Fruit fly (Drosophila melanogaster) whole organism, embryonic: ENCODE measurements around the gene Nct.

ENCODE experiments used
- Adf1 ChIP-seq: fragments of 200-800 bp; sonication (Bioruptor generic); IDR thresholded peaks from 2 replicates; pipeline ENCODE4 v1.3.6; 2022; ENCODE audit warnings: missing biosample characterization, missing genetic modification characterization
- BEAF-32 ChIP-seq: fragments of 200-800 bp; sonication (Bioruptor generic); optimal IDR thresholded peaks from 3 replicates; lab custom pipeline; 2017; ENCODE audit warnings: missing biosample characterization, missing genetic modification characterization, mild to moderate bottlenecking, moderate library complexity, missing genetic modification reagents
- CG10543 ChIP-seq: fragments of 200-800 bp; sonication (Bioruptor generic); optimal IDR thresholded peaks from 3 replicates; lab custom pipeline; 2017; ENCODE audit warnings: missing biosample characterization, mild to moderate bottlenecking, missing genetic modification characterization, moderate library complexity
- CG10565 ChIP-seq: fragments of 200-800 bp; sonication (Bioruptor generic); optimal IDR thresholded peaks from 3 replicates; lab custom pipeline; 2016; ENCODE audit warnings: missing biosample characterization, mild to moderate bottlenecking, missing genetic modification characterization
- CG11085 ChIP-seq: fragments of 200-800 bp; sonication (Bioruptor generic); IDR thresholded peaks from 2 replicates; pipeline ENCODE4 v1.3.6; 2022; ENCODE audit warnings: missing biosample characterization, missing genetic modification characterization
- CG11504 ChIP-seq: fragments of 200-800 bp; sonication (Bioruptor generic); optimal IDR thresholded peaks from 3 replicates; lab custom pipeline; 2019; ENCODE audit warnings: missing biosample characterization, mild to moderate bottlenecking, missing genetic modification characterization, moderate library complexity
- CG12391 ChIP-seq: fragments of 200-800 bp; sonication (Bioruptor generic); optimal IDR thresholded peaks from 3 replicates; lab custom pipeline; 2018; ENCODE audit warnings: missing biosample characterization, mild to moderate bottlenecking, missing genetic modification characterization, moderate library complexity
- CG13624 ChIP-seq: fragments of 200-800 bp; sonication (Bioruptor generic); optimal IDR thresholded peaks from 2 replicates; lab custom pipeline; 2016; ENCODE audit warnings: missing biosample characterization, missing genetic modification characterization
- CG15269 ChIP-seq: fragments of 200-800 bp; sonication (Bioruptor generic); optimal IDR thresholded peaks from 2 replicates; lab custom pipeline; 2018; ENCODE audit warnings: missing biosample characterization, mild to moderate bottlenecking, missing genetic modification characterization, moderate library complexity
- CG1603 ChIP-seq: fragments of 200-800 bp; sonication (Bioruptor generic); optimal IDR thresholded peaks from 2 replicates; lab custom pipeline; 2019; ENCODE audit warnings: missing biosample characterization, mild to moderate bottlenecking, missing genetic modification characterization, moderate library complexity
- CG17328 ChIP-seq: fragments of 200-800 bp; sonication (Bioruptor generic); IDR thresholded peaks from 2 replicates; pipeline ENCODE4 v1.3.6; 2022; ENCODE audit warnings: missing biosample characterization, missing genetic modification characterization
- CG17385 ChIP-seq: fragments of 200-800 bp; sonication (Bioruptor generic); optimal IDR thresholded peaks from 3 replicates; lab custom pipeline; 2018; ENCODE audit warnings: missing biosample characterization, mild to moderate bottlenecking, missing genetic modification characterization
- CG18476 ChIP-seq: fragments of 200-800 bp; sonication (Bioruptor generic); optimal IDR thresholded peaks from 2 replicates; lab custom pipeline; 2016; ENCODE audit warnings: missing biosample characterization, mild to moderate bottlenecking, missing genetic modification characterization
- CG2678 ChIP-seq: fragments of 200-800 bp; sonication (Bioruptor generic); optimal IDR thresholded peaks from 3 replicates; lab custom pipeline; 2019; ENCODE audit warnings: missing biosample characterization, mild to moderate bottlenecking, missing genetic modification characterization, moderate library complexity
- CG2875 ChIP-seq: fragments of 200-800 bp; sonication (Bioruptor generic); optimal IDR thresholded peaks from 2 replicates; lab custom pipeline; 2017; ENCODE audit warnings: missing biosample characterization, mild to moderate bottlenecking, missing genetic modification characterization, missing genetic modification reagents
- CG31224 ChIP-seq: fragments of 200-800 bp; sonication (Bioruptor generic); IDR thresholded peaks from 2 replicates; pipeline ENCODE4 v1.3.6; 2022; ENCODE audit warnings: missing biosample characterization, missing genetic modification characterization
- CG32767 ChIP-seq: fragments of 200-800 bp; sonication (Bioruptor generic); IDR thresholded peaks from 2 replicates; pipeline ENCODE4 v1.3.6; 2022; ENCODE audit warnings: missing biosample characterization, missing genetic modification characterization
- CG3995 ChIP-seq: fragments of 200-800 bp; sonication (Bioruptor generic); optimal IDR thresholded peaks from 3 replicates; lab custom pipeline; 2016; ENCODE audit warnings: missing biosample characterization, missing genetic modification characterization
- CG4328 ChIP-seq: fragments of 200-800 bp; sonication (Bioruptor generic); optimal IDR thresholded peaks from 3 replicates; lab custom pipeline; 2017; ENCODE audit warnings: missing biosample characterization, missing genetic modification reagents, missing genetic modification characterization
- Dip2 ChIP-seq: fragments of 200-800 bp; sonication (Bioruptor generic); IDR thresholded peaks from 2 replicates; pipeline ENCODE4 v1.3.6; 2022; ENCODE audit warnings: missing biosample characterization, missing genetic modification characterization
- Dll ChIP-seq: fragments of 200-800 bp; sonication (Bioruptor generic); IDR thresholded peaks from 4 replicates; pipeline ENCODE4 v1.3.6; 2022; ENCODE audit warnings: missing biosample characterization, missing genetic modification characterization; ENCODE audit not compliant: partially characterized antibody
- Doc2 ChIP-seq: fragments of 200-800 bp; sonication (Bioruptor generic); IDR thresholded peaks from 2 replicates; pipeline ENCODE4 v1.3.6; 2022; ENCODE audit warnings: missing biosample characterization, missing genetic modification characterization
- E2f1 ChIP-seq: fragments of 200-800 bp; sonication (Bioruptor generic); IDR thresholded peaks from 2 replicates; pipeline ENCODE4 v1.3.6; 2022; ENCODE audit warnings: missing biosample characterization, missing genetic modification characterization
- Ets65A ChIP-seq: fragments of 200-800 bp; sonication (Bioruptor generic); peaks from one replicate; lab custom pipeline; 2016; ENCODE audit warnings: missing biosample characterization, missing genetic modification characterization
- Fer2 ChIP-seq: fragments of 200-800 bp; sonication (Bioruptor generic); optimal IDR thresholded peaks from 2 replicates; lab custom pipeline; 2018; ENCODE audit warnings: missing biosample characterization, mild to moderate bottlenecking, missing genetic modification characterization, moderate library complexity
- HLH4C ChIP-seq: fragments of 200-800 bp; sonication (Bioruptor generic); IDR thresholded peaks from 3 replicates; pipeline ENCODE4 v1.3.6; 2022; ENCODE audit warnings: missing biosample characterization, missing genetic modification characterization; ENCODE audit not compliant: partially characterized antibody
- HmgZ ChIP-seq: fragments of 200-800 bp; sonication (Bioruptor generic); optimal IDR thresholded peaks from 2 replicates; lab custom pipeline; 2018; ENCODE audit warnings: missing biosample characterization, mild to moderate bottlenecking, missing genetic modification characterization
- Hmx ChIP-seq: fragments of 200-800 bp; sonication (Bioruptor generic); optimal IDR thresholded peaks from 2 replicates; lab custom pipeline; 2016; ENCODE audit warnings: missing biosample characterization, missing genetic modification characterization
- Med ChIP-seq: fragments of 200-800 bp; sonication (Bioruptor generic); peaks from one replicate; lab custom pipeline; 2016; ENCODE audit warnings: missing biosample characterization, missing genetic modification characterization, mild to moderate bottlenecking, inconsistent platforms, moderate library complexity
- Mes4 ChIP-seq: fragments of 200-800 bp; sonication (Bioruptor generic); optimal IDR thresholded peaks from 2 replicates; lab custom pipeline; 2016; ENCODE audit warnings: missing biosample characterization, missing genetic modification characterization
- Ptx1 ChIP-seq: fragments of 200-800 bp; sonication (Bioruptor generic); IDR thresholded peaks from 2 replicates; pipeline ENCODE4 v1.3.6; 2022; ENCODE audit warnings: missing biosample characterization, missing genetic modification characterization
- Six4 ChIP-seq: fragments of 200-800 bp; sonication (Bioruptor generic); optimal IDR thresholded peaks from 2 replicates; lab custom pipeline; 2016; ENCODE audit warnings: missing biosample characterization, missing genetic modification characterization
- Trl ChIP-seq, 3 experiments: fragments of >200 bp in 2 of 3; fragments of 200-800 bp in 1 of 3; sonication (Bioruptor generic) in 1 of 3; optimal IDR thresholded peaks; 2 replicates in 1 of 3; 3 replicates in 2 of 3; lab custom pipeline; 2016 to 2017; ENCODE audit warnings: missing biosample characterization in 1 of 3, missing genetic modification characterization in 1 of 3
- abd-A ChIP-seq: fragments of 200-800 bp; sonication (Bioruptor generic); optimal IDR thresholded peaks from 3 replicates; lab custom pipeline; 2019; ENCODE audit warnings: missing biosample characterization, mild to moderate bottlenecking, missing genetic modification characterization, moderate library complexity
- ato ChIP-seq: fragments of 200-800 bp; sonication (Bioruptor generic); IDR thresholded peaks from 2 replicates; pipeline ENCODE4 v1.3.6; 2022; ENCODE audit warnings: missing biosample characterization, missing genetic modification characterization; ENCODE audit not compliant: partially characterized antibody
- bbx ChIP-seq: fragments of 200-800 bp; sonication (Bioruptor generic); IDR thresholded peaks from 2 replicates; pipeline ENCODE4 v1.3.6; 2022; ENCODE audit warnings: missing biosample characterization, missing genetic modification characterization; ENCODE audit not compliant: partially characterized antibody
- cato ChIP-seq: fragments of 200-800 bp; sonication (Bioruptor generic); optimal IDR thresholded peaks from 2 replicates; lab custom pipeline; 2016; ENCODE audit warnings: missing biosample characterization, missing genetic modification characterization, borderline replicate concordance
- corto ChIP-seq: fragments of 200-800 bp; sonication (Bioruptor generic); optimal IDR thresholded peaks from 2 replicates; lab custom pipeline; 2016; ENCODE audit warnings: missing biosample characterization, mild to moderate bottlenecking, missing genetic modification characterization, moderate library complexity
- danr ChIP-seq: fragments of 200-800 bp; sonication (Bioruptor generic); IDR thresholded peaks from 2 replicates; pipeline ENCODE4 v1.3.6; 2022; ENCODE audit warnings: missing biosample characterization, missing genetic modification characterization
- dm ChIP-seq: fragments of 200-800 bp; sonication (Bioruptor generic); optimal IDR thresholded peaks from 3 replicates; lab custom pipeline; 2016; ENCODE audit warnings: missing biosample characterization, missing genetic modification characterization
- ewg ChIP-seq: fragments of 200-800 bp; sonication (Bioruptor generic); optimal IDR thresholded peaks from 3 replicates; lab custom pipeline; 2017; ENCODE audit warnings: mild to moderate bottlenecking, missing biosample characterization, missing genetic modification reagents, missing genetic modification characterization
- exex ChIP-seq: fragments of 200-800 bp; sonication (Bioruptor generic); optimal IDR thresholded peaks from 4 replicates; lab custom pipeline; 2018; ENCODE audit warnings: missing biosample characterization, mild to moderate bottlenecking, missing genetic modification characterization, moderate library complexity
- jing ChIP-seq: fragments of 200-800 bp; sonication (Bioruptor generic); optimal IDR thresholded peaks from 2 replicates; lab custom pipeline; 2018; ENCODE audit warnings: missing biosample characterization, mild to moderate bottlenecking, missing genetic modification characterization
- nerfin-2 ChIP-seq: fragments of 200-800 bp; sonication (Bioruptor generic); IDR thresholded peaks from 2 replicates; pipeline ENCODE4 v1.3.6; 2022; ENCODE audit warnings: missing biosample characterization, missing genetic modification characterization; ENCODE audit not compliant: partially characterized antibody
- slp2 ChIP-seq: fragments of 200-800 bp; sonication (Bioruptor generic); optimal IDR thresholded peaks from 2 replicates; lab custom pipeline; 2016; ENCODE audit warnings: missing biosample characterization, missing genetic modification characterization
- sna ChIP-seq: fragments of 200-800 bp; sonication (Bioruptor generic); IDR thresholded peaks from 2 replicates; pipeline ENCODE4 v1.3.6; 2022; ENCODE audit warnings: missing biosample characterization, missing genetic modification characterization; ENCODE audit not compliant: partially characterized antibody
- unpg ChIP-seq: fragments of 200-800 bp; sonication (Bioruptor generic); optimal IDR thresholded peaks from 3 replicates; lab custom pipeline; 2018; ENCODE audit warnings: missing biosample characterization, mild to moderate bottlenecking, missing genetic modification characterization, moderate library complexity

The Nct gene

dm6 chr3R:24875939-24876842 is 24.8 kb downstream of the Nct start, which contains the start of gene CG3744 (continued):
- TF ChIP-seq Med (GFP tag; lab: Kevin White, UChicago) (peak; percentile 95), Fer2 (peak; percentile 91), jing (GFP tag; lab: Kevin White, UChicago) (peak; percentile 62), CG11504 (tag; lab: Kevin White, UChicago) (peak; percentile 88), Hmx (GFP tag; lab: Kevin White, UChicago) (no peak), CG10543 (GFP tag; lab: Kevin White, UChicago) (peak; percentile 93), CG31224 (GFP tag; lab: Robert Waterston, UW) (peak; percentile 87), exex (tag; lab: Kevin White, UChicago) (no peak), CG13624 (GFP tag; lab: Kevin White, UChicago) (peak; percentile 67), HmgZ (tag; lab: Kevin White, UChicago) (peak; percentile 73), CG1603 (tag; lab: Kevin White, UChicago) (peak; percentile 66), bbx (GFP tag; lab: Robert Waterston, UW) (peak; percentile 95), slp2 (GFP tag; lab: Kevin White, UChicago) (peak; percentile 33), CG15269 (tag; lab: Kevin White, UChicago) (peak; percentile 90), Six4 (GFP tag; lab: Kevin White, UChicago) (peak; percentile 86), unpg (GFP tag; lab: Kevin White, UChicago) (peak; percentile 90), CG2678 (peak; percentile 90), CG2875 (GFP tag; lab: Kevin White, UChicago) (peak; percentile 74), sna (GFP tag; lab: Robert Waterston, UW) (peak; percentile 93), corto (GFP tag; lab: Kevin White, UChicago) (peak; percentile 44), CG32767 (GFP tag; lab: Robert Waterston, UW) (peak; percentile 85), ewg (peak; percentile 78), cato (GFP tag; lab: Kevin White, UChicago) (peak; percentile 29), CG18476 (GFP tag; lab: Kevin White, UChicago) (peak; percentile 71), Dip2 (GFP tag; lab: Robert Waterston, UW) (0 out of 2 replicates have a peak, but pooled peaks have one; percentile 9), Ets65A (GFP tag; lab: Kevin White, UChicago) (peak; percentile 99), Doc2 (GFP tag; lab: Robert Waterston, UW) (peak; percentile 46), dm (GFP tag; lab: Kevin White, UChicago) (no peak), E2f1 (GFP tag; lab: Robert Waterston, UW) (peak; percentile 88), CG12391 (peak; percentile 96), CG10565 (GFP tag; lab: Kevin White, UChicago) (peak; percentile 14), CG11085 (peak; percentile 94), Mes4 (GFP tag; lab: Kevin White, UChicago) (no peak), Adf1 (peak; percentile 79), CG17385 (GFP tag; lab: Kevin White, UChicago) (peak; percentile 80), nerfin-2 (peak; percentile 65), danr (GFP tag; lab: Robert Waterston, UW) (peak; percentile 73), Ptx1 (GFP tag; lab: Robert Waterston, UW) (peak; percentile 95), CG3995 (GFP tag; lab: Kevin White, UChicago) (peak; percentile 23), HLH4C (GFP tag; lab: Robert Waterston, UW) (peak; percentile 87), BEAF-32 (GFP tag; lab: Kevin White, UChicago) (peak; percentile 92), ato (GFP tag; lab: Robert Waterston, UW) (peak; percentile 77), CG17328 (peak; percentile 93), Dll (peak; percentile 99), Trl (optimal IDR thresholded peaks at IDR 0.05; lab: Kevin White, UChicago) (peak in 1 of 2 experiments; percentile 57), Trl (GFP tag; optimal IDR thresholded peaks at IDR 0.05; lab: Kevin White, UChicago) (peak; percentile 68), CG4328 (GFP tag; lab: Kevin White, UChicago) (peak; percentile 85), abd-A (no peak)
